Worm (Caenorhabditis elegans) whole organism, early embryonic: ENCODE measurements around the gene mog-2.

Experiments used
- aly-1 ChIP-seq: sonication (generic microtip); optimal IDR thresholded peaks from 2 replicates; lab custom pipeline; 2016; ENCODE audit warnings: missing genetic modification characterization, missing compliant biosample characterization
- ama-1 ChIP-seq: fragments of 150-350 bp; optimal IDR thresholded peaks from 2 replicates; lab custom pipeline; 2014
- ceh-36 ChIP-seq: sonication (generic microtip); optimal IDR thresholded peaks from 2 replicates; lab custom pipeline; 2016; ENCODE audit warnings: missing genetic modification characterization, inconsistent platforms, missing compliant biosample characterization
- ets-7 ChIP-seq: sonication (generic microtip); optimal IDR thresholded peaks from 2 replicates; lab custom pipeline; 2016; ENCODE audit warnings: missing genotype, missing genetic modification characterization, missing compliant biosample characterization
- flt-1 ChIP-seq: fragments of 200-800 bp; sonication (Bioruptor generic); IDR thresholded peaks from 2 replicates; pipeline ENCODE4 v1.3.6; 2022; ENCODE audit warnings: missing genetic modification characterization, missing compliant biosample characterization
- hmbx-1 ChIP-seq: sonication (generic microtip); optimal IDR thresholded peaks from 2 replicates; lab custom pipeline; 2016; ENCODE audit warnings: mild to moderate bottlenecking, missing genetic modification characterization, missing compliant biosample characterization
- hnd-1 ChIP-seq: sonication (generic microtip); optimal IDR thresholded peaks from 2 replicates; lab custom pipeline; 2016; ENCODE audit warnings: missing genetic modification characterization, missing compliant biosample characterization
- scrt-1 ChIP-seq: fragments of 200-800 bp; sonication (Bioruptor generic); IDR thresholded peaks from 2 replicates; pipeline ENCODE4 v1.3.6; 2022; ENCODE audit warnings: missing genetic modification characterization, missing compliant biosample characterization
- sea-1 ChIP-seq: fragments of 200-800 bp; sonication (Bioruptor generic); conservative IDR thresholded peaks from 2 replicates; pipeline ENCODE4 v1.3.6; 2022; ENCODE audit warnings: missing genetic modification characterization, missing compliant biosample characterization
- tbx-37 ChIP-seq: fragments of 200-800 bp; sonication (Bioruptor generic); conservative IDR thresholded peaks from 2 replicates; pipeline ENCODE4 v1.3.6; 2022; ENCODE audit warnings: missing genetic modification reagents, missing genetic modification characterization, missing compliant biosample characterization
- tra-4 ChIP-seq: sonication (generic microtip); optimal IDR thresholded peaks from 2 replicates; lab custom pipeline; 2017; ENCODE audit warnings: missing genetic modification characterization, missing compliant biosample characterization

DNA sequence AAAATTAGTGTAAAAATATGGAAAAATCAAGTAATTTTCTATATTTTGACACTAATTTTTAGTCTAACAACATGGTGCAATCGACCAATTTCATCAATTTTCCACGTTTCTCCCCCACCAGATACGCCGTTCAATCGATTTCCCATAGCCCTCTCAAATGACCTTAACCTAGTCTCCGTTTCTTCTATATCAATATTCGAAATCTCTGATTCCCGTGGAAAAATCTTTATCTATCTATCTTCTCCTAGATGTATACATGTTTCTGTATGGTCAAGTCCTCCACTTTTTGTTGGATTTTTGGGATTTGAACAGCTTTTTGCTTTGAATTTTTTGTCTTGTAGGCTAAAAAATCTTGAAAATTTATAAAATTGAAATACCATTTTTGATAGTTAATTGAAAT lies 30.0 kb upstream of the mog-2 start:
- no peak for TF ChIP-seq ama-1 (lab: Kevin White, UChicago)
- no peak for TF ChIP-seq tbx-37 (GFP tag; lab: Robert Waterston, UW)
- TF ChIP-seq sea-1 (GFP tag; lab: Robert Waterston, UW) = no peak
- no peak for TF ChIP-seq aly-1
- TF ChIP-seq tra-4 (tag; lab: Kevin White, UChicago) = no peak
- TF ChIP-seq hmbx-1 (tag; lab: Kevin White, UChicago) = no peak
- no peak for TF ChIP-seq scrt-1 (GFP tag; lab: Robert Waterston, UW)
- no peak for TF ChIP-seq hnd-1 (tag; lab: Kevin White, UChicago)
- TF ChIP-seq flt-1 = no peak
- no peak for TF ChIP-seq ets-7 (tag; lab: Kevin White, UChicago)
- TF ChIP-seq ceh-36 (tag; lab: Kevin White, UChicago) = no peak
